Fruit fly (Drosophila melanogaster): ENCODE results near the gene CG14427.

The CG14427 gene

dm6 chrX:7040205-7040866, at the start of gene CG14427:
Gene CG14427, plus strand, starts transcription at chrX:7040603.
- TF ChIP-seq CG8478 (optimal IDR thresholded peaks at IDR 0.05) (no peak), CTCF (optimal IDR thresholded peaks at IDR 0.05) (no peak)

- TF ChIP-seq CG8478 (optimal IDR thresholded peaks at IDR 0.05) (no peak), CTCF (optimal IDR thresholded peaks at IDR 0.05) (no peak)
These were observed 49.1 kb upstream of the CG14427 start, which contains the start of gene ogre for dm6 chrX:6991286-6991685. Gene ogre, minus strand, starts transcription at chrX:6991318.

- TF ChIP-seq CTCF (optimal IDR thresholded peaks at IDR 0.05) = no peak
These were observed 47.1 kb upstream of the CG14427 start, which contains the start of gene Inx7 for dm6 chrX:6993350-6993749. Gene Inx7, minus strand, starts transcription at chrX:6993612.

dm6 chrX:6993753-6994152, 46.6 kb upstream of the CG14427 start:
- TF ChIP-seq CTCF (optimal IDR thresholded peaks at IDR 0.05) = no peak
- TF ChIP-seq CG8478 (optimal IDR thresholded peaks at IDR 0.05) = no peak

- no peak for TF ChIP-seq CTCF (optimal IDR thresholded peaks at IDR 0.05)
- no peak for TF ChIP-seq CG8478 (optimal IDR thresholded peaks at IDR 0.05)
These were observed 45.8 kb upstream of the CG14427 start for dm6 chrX:6994473-6995179.

- TF ChIP-seq CTCF (optimal IDR thresholded peaks at IDR 0.05) (no peak), CG8478 (optimal IDR thresholded peaks at IDR 0.05) (no peak)
These were observed 45.1 kb upstream of the CG14427 start for dm6 chrX:6995258-6995657.

- TF ChIP-seq CTCF (optimal IDR thresholded peaks at IDR 0.05) (no peak), CG8478 (optimal IDR thresholded peaks at IDR 0.05) (no peak)
These were observed 44.3 kb upstream of the CG14427 start for dm6 chrX:6996130-6996529.

- no peak for TF ChIP-seq CG8478 (optimal IDR thresholded peaks at IDR 0.05)
- no peak for TF ChIP-seq CTCF (optimal IDR thresholded peaks at IDR 0.05)
These were observed 43.3 kb upstream of the CG14427 start for dm6 chrX:6996965-6997652.

dm6 chrX:6997653-6998491, 42.5 kb upstream of the CG14427 start:
- TF ChIP-seq CG8478 (optimal IDR thresholded peaks at IDR 0.05) (no peak), CTCF (optimal IDR thresholded peaks at IDR 0.05) (no peak)

- TF ChIP-seq CG8478 (optimal IDR thresholded peaks at IDR 0.05) (no peak), CTCF (optimal IDR thresholded peaks at IDR 0.05) (no peak)
These were observed 41.9 kb upstream of the CG14427 start, which contains the start of gene Inx2 for dm6 chrX:6998492-6998852. Gene Inx2, plus strand, starts transcription at chrX:6998672.

dm6 chrX:7000444-7001134, 39.8 kb upstream of the CG14427 start:
- TF ChIP-seq CTCF (optimal IDR thresholded peaks at IDR 0.05) (no peak), CG8478 (optimal IDR thresholded peaks at IDR 0.05) (no peak)

dm6 chrX:7001135-7001769, 39.2 kb upstream of the CG14427 start:
- TF ChIP-seq CG8478 (optimal IDR thresholded peaks at IDR 0.05) = no peak
- TF ChIP-seq CTCF (optimal IDR thresholded peaks at IDR 0.05) = no peak

dm6 chrX:7004101-7004700, 36.2 kb upstream of the CG14427 start:
- TF ChIP-seq CG8478 (optimal IDR thresholded peaks at IDR 0.05) (no peak), CTCF (optimal IDR thresholded peaks at IDR 0.05) (no peak)

- TF ChIP-seq CTCF (optimal IDR thresholded peaks at IDR 0.05) (peak; percentile 60 to 72), CG8478 (optimal IDR thresholded peaks at IDR 0.05) (no peak)
These were observed 35.0 kb upstream of the CG14427 start for dm6 chrX:7005444-7005843.
